Fruit fly (Drosophila melanogaster) whole organism, embryonic: ENCODE measurements around the gene CG6142.

Experiments used
- CG11398 ChIP-seq: fragments of 200-800 bp; sonication (Bioruptor generic); optimal IDR thresholded peaks from 2 replicates; lab custom pipeline; 2016; ENCODE audit warnings: missing biosample characterization, missing genetic modification characterization
- CG12236 ChIP-seq: fragments of 200-800 bp; sonication (Bioruptor generic); optimal IDR thresholded peaks from 2 replicates; lab custom pipeline; 2016; ENCODE audit warnings: missing biosample characterization, missing genetic modification characterization
- CG14667 ChIP-seq: fragments of 200-800 bp; sonication (Bioruptor generic); IDR thresholded peaks from 2 replicates; pipeline ENCODE4 v1.3.6; 2022; ENCODE audit warnings: missing biosample characterization, missing genetic modification characterization
- CG32772 ChIP-seq: fragments of 200-800 bp; sonication (Bioruptor generic); IDR thresholded peaks from 2 replicates; pipeline ENCODE4 v1.3.6; 2022; ENCODE audit warnings: missing biosample characterization, missing genetic modification characterization
- CG4282 ChIP-seq: fragments of 200-800 bp; sonication (Bioruptor generic); optimal IDR thresholded peaks from 2 replicates; lab custom pipeline; 2016; ENCODE audit warnings: missing biosample characterization, missing genetic modification characterization
- HmgZ ChIP-seq: fragments of 200-800 bp; sonication (Bioruptor generic); optimal IDR thresholded peaks from 2 replicates; lab custom pipeline; 2018; ENCODE audit warnings: missing biosample characterization, mild to moderate bottlenecking, missing genetic modification characterization
- gsb-n ChIP-seq: fragments of 200-800 bp; sonication (Bioruptor generic); optimal IDR thresholded peaks from 3 replicates; lab custom pipeline; 2018; ENCODE audit warnings: missing biosample characterization, mild to moderate bottlenecking, missing genetic modification characterization
- pros ChIP-seq: fragments of 200-800 bp; sonication (Bioruptor generic); optimal IDR thresholded peaks from 3 replicates; lab custom pipeline; 2019; ENCODE audit warnings: missing biosample characterization, mild to moderate bottlenecking, missing genetic modification characterization, moderate library complexity
- psq ChIP-seq: fragments of 200-800 bp; sonication (Bioruptor generic); optimal IDR thresholded peaks from 2 replicates; lab custom pipeline; 2017; ENCODE audit warnings: missing biosample characterization, missing genetic modification characterization
- shn ChIP-seq: fragments of 200-800 bp; sonication (Bioruptor generic); optimal IDR thresholded peaks from 3 replicates; lab custom pipeline; 2016; ENCODE audit warnings: missing biosample characterization, missing genetic modification characterization
- sima ChIP-seq: fragments of 200-800 bp; sonication (Bioruptor generic); optimal IDR thresholded peaks from 2 replicates; lab custom pipeline; 2016; ENCODE audit warnings: missing biosample characterization, missing genetic modification characterization

DNA sequence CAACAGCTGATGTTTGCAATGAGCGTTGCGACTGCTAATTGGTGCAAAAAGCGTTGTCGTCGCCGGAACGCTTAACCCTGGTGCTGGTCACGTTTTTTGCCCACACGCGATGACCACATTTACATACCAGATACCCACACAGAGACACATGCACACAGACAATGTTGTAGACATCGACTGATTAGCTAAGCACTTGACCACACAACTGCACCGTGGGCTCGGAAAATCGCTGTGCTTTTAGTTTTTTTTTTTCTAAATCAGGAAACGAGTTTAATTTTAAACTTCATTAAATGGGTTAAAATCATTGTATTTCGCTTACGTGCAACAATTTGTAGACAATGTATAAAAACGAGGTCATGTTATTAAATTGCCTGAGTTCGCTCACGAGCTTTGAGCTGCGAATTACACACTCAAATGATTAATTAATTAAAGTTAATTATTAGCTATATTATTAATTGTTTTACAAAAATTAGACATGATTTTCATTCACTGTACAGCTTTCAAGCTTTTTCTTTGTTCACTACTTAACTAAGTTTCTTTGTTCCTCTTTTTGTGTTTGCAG lies 4.4 kb upstream of the CG6142 start:
- TF ChIP-seq pros (GFP tag; lab: Kevin White, UChicago) (no peak), CG14667 (no peak), CG4282 (GFP tag; lab: Kevin White, UChicago) (no peak), shn (GFP tag; lab: Kevin White, UChicago) (no peak), psq (GFP tag; lab: Kevin White, UChicago) (no peak), gsb-n (tag; lab: Kevin White, UChicago) (no peak), HmgZ (tag; lab: Kevin White, UChicago) (no peak), CG12236 (GFP tag; lab: Kevin White, UChicago) (no peak), sima (GFP tag; lab: Kevin White, UChicago) (no peak), CG11398 (GFP tag; lab: Kevin White, UChicago) (no peak), CG32772 (GFP tag; lab: Robert Waterston, UW) (no peak)
